Fruit fly (Drosophila melanogaster): ENCODE data around the gene CG8028.

DNA sequence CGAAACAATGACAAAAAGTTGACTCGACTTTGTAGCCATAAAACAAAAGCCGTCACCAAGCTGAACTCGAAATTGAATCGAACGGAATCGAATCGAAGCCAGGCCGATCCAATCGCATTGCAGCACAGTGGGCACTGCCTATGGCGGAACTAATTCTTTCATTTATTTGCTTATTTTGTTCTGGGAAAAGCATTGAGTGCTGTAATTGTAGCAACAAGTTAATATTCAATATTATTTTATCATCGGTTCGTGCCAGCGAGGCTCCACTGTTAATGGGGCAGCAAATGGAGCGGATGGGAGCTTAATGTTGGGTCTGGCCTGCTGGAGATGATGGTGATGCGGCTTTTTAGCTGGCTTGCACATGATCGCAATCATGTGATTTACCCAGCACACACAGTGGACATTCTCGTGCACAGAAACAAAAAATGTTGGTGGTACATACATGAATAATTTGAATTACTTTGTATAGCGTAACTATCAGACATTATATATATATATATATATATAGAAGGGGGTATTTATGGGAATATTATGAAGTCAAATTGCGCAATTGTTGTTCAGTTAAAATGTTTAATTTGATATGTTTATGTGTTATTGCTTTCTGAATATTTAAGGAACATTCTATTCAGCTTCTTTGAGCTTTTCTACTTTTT is 9.3 kb upstream of the CG8028 start:
- no peak for TF ChIP-seq usp (GFP tag; optimal IDR thresholded peaks at IDR 0.05)
- no peak for TF ChIP-seq CG8478 (optimal IDR thresholded peaks at IDR 0.05)
- no peak for TF ChIP-seq psq (optimal IDR thresholded peaks at IDR 0.05)

Data from whole organism.